Worm (Caenorhabditis elegans) whole organism, mixed stage, embryonic: Measurements from ENCODE around the gene T18D3.1.

Source experiments
- M03D4.4 ChIP-seq: sonication (generic microtip); optimal IDR thresholded peaks from 2 replicates; lab custom pipeline; 2017; ENCODE audit warnings: mild to moderate bottlenecking, missing genetic modification characterization, missing compliant biosample characterization
- bed-3 ChIP-seq: fragments of 200-800 bp; sonication (Bioruptor generic); optimal IDR thresholded peaks from 3 replicates; lab custom pipeline; 2018; ENCODE audit warnings: mild to moderate bottlenecking, missing genetic modification characterization, moderate library complexity, missing compliant biosample characterization
- blmp-1 ChIP-seq: fragments of 150-350 bp; optimal IDR thresholded peaks from 2 replicates; lab custom pipeline; 2014; ENCODE audit warnings: missing biosample characterization, missing genetic modification characterization
- ceh-39 ChIP-seq: fragments of 150-350 bp; optimal IDR thresholded peaks from 2 replicates; lab custom pipeline; 2014; ENCODE audit warnings: missing biosample characterization, missing genetic modification characterization
- ceh-43 ChIP-seq: fragments of 200-800 bp; sonication (Bioruptor generic); optimal IDR thresholded peaks from 2 replicates; lab custom pipeline; 2018; ENCODE audit warnings: mild to moderate bottlenecking, missing genetic modification characterization, moderate library complexity, missing compliant biosample characterization
- ceh-83 ChIP-seq: fragments of 200-800 bp; sonication (Bioruptor generic); optimal IDR thresholded peaks from 2 replicates; lab custom pipeline; 2018; ENCODE audit warnings: mild to moderate bottlenecking, missing genetic modification characterization, missing compliant biosample characterization
- ces-1 ChIP-seq: fragments of 150-350 bp; optimal IDR thresholded peaks from 2 replicates; lab custom pipeline; 2014; ENCODE audit warnings: missing biosample characterization, missing genetic modification reagents, missing genetic modification characterization
- cnd-1 ChIP-seq: fragments of 200-800 bp; sonication (Bioruptor generic); optimal IDR thresholded peaks from 2 replicates; lab custom pipeline; 2018; ENCODE audit warnings: mild to moderate bottlenecking, missing genetic modification characterization, missing compliant biosample characterization
- drap-1 ChIP-seq: fragments of 200-800 bp; sonication (Bioruptor generic); optimal IDR thresholded peaks from 3 replicates; lab custom pipeline; 2018; ENCODE audit warnings: mild to moderate bottlenecking, missing genetic modification characterization, missing compliant biosample characterization
- elt-1 ChIP-seq: sonication (generic microtip); optimal IDR thresholded peaks from 2 replicates; lab custom pipeline; 2017; ENCODE audit warnings: missing genetic modification characterization, mild to moderate bottlenecking, missing compliant biosample characterization, antibody characterized with exemption, moderate library complexity, borderline replicate concordance; ENCODE audit not compliant: insufficient read depth
- elt-3 ChIP-seq: fragments of 150-350 bp; optimal IDR thresholded peaks from 2 replicates; lab custom pipeline; 2014; ENCODE audit warnings: missing biosample characterization, missing genetic modification characterization
- flh-1 ChIP-seq: fragments of 200-800 bp; sonication (Bioruptor generic); optimal IDR thresholded peaks from 2 replicates; lab custom pipeline; 2018; ENCODE audit warnings: mild to moderate bottlenecking, missing genetic modification characterization, moderate library complexity, missing compliant biosample characterization
- ham-2 ChIP-seq: fragments of 200-800 bp; sonication (Bioruptor generic); optimal IDR thresholded peaks from 2 replicates; lab custom pipeline; 2018; ENCODE audit warnings: mild to moderate bottlenecking, missing genetic modification characterization, missing compliant biosample characterization
- lin-13 ChIP-seq: fragments of 150-350 bp; optimal IDR thresholded peaks from 2 replicates; lab custom pipeline; 2014; ENCODE audit warnings: missing biosample characterization, missing genetic modification characterization
- lin-32 ChIP-seq: fragments of 200-800 bp; sonication (Bioruptor generic); optimal IDR thresholded peaks from 2 replicates; lab custom pipeline; 2018; ENCODE audit warnings: mild to moderate bottlenecking, missing genetic modification characterization, missing compliant biosample characterization
- lsy-2 ChIP-seq: fragments of 150-350 bp; optimal IDR thresholded peaks from 2 replicates; lab custom pipeline; 2014; ENCODE audit warnings: missing biosample characterization, missing genetic modification characterization
- mab-5 ChIP-seq: fragments of 150-350 bp; optimal IDR thresholded peaks from 2 replicates; lab custom pipeline; 2014; ENCODE audit warnings: missing biosample characterization, missing genetic modification characterization
- mls-2 ChIP-seq: sonication (generic microtip); optimal IDR thresholded peaks from 2 replicates; lab custom pipeline; 2016; ENCODE audit warnings: mild to moderate bottlenecking, missing genetic modification characterization, moderate library complexity, missing compliant biosample characterization
- nhr-12 ChIP-seq: fragments of 150-350 bp; optimal IDR thresholded peaks from 2 replicates; lab custom pipeline; 2014; ENCODE audit warnings: missing biosample characterization, missing genetic modification characterization
- nhr-2 ChIP-seq: fragments of 150-350 bp; optimal IDR thresholded peaks from 2 replicates; lab custom pipeline; 2014; ENCODE audit warnings: missing biosample characterization, missing genetic modification characterization
- nhr-237 ChIP-seq: fragments of 150-350 bp; optimal IDR thresholded peaks from 2 replicates; lab custom pipeline; 2014; ENCODE audit warnings: missing biosample characterization, missing genetic modification characterization
- nhr-28 ChIP-seq: fragments of 150-350 bp; optimal IDR thresholded peaks from 2 replicates; lab custom pipeline; 2014; ENCODE audit warnings: missing biosample characterization, missing genetic modification characterization
- nhr-76 ChIP-seq: sonication (generic microtip); optimal IDR thresholded peaks from 2 replicates; lab custom pipeline; 2017; ENCODE audit warnings: missing biosample characterization, missing genetic modification characterization
- pha-4 ChIP-seq: fragments of 150-350 bp; optimal IDR thresholded peaks from 2 replicates; lab custom pipeline; 2018; ENCODE audit warnings: missing biosample characterization, missing genetic modification reagents, missing genetic modification characterization
- sem-2 ChIP-seq: fragments of 200-800 bp; sonication (Bioruptor generic); optimal IDR thresholded peaks from 2 replicates; lab custom pipeline; 2018; ENCODE audit warnings: mild to moderate bottlenecking, missing genetic modification characterization, missing compliant biosample characterization
- sptf-1 ChIP-seq: sonication (generic microtip); optimal IDR thresholded peaks from 2 replicates; lab custom pipeline; 2017; ENCODE audit warnings: mild to moderate bottlenecking, missing genetic modification characterization, moderate library complexity, missing compliant biosample characterization
- tbx-8 ChIP-seq: fragments of 200-800 bp; sonication (Bioruptor generic); optimal IDR thresholded peaks from 2 replicates; lab custom pipeline; 2018; ENCODE audit warnings: mild to moderate bottlenecking, missing genetic modification characterization, moderate library complexity, missing compliant biosample characterization
- unc-120 ChIP-seq: sonication (generic microtip); optimal IDR thresholded peaks from 2 replicates; lab custom pipeline; 2017; ENCODE audit warnings: missing genetic modification characterization, missing compliant biosample characterization; ENCODE audit not compliant: poor library complexity, severe bottlenecking
- unc-39 ChIP-seq: fragments of 150-350 bp; optimal IDR thresholded peaks from 2 replicates; lab custom pipeline; 2014; ENCODE audit warnings: missing biosample characterization, missing genetic modification characterization
- unc-62 ChIP-seq: fragments of 150-350 bp; optimal IDR thresholded peaks from 2 replicates; lab custom pipeline; 2014; ENCODE audit warnings: missing biosample characterization, missing genetic modification reagents, missing genetic modification characterization
- zip-8 ChIP-seq: fragments of 150-350 bp; optimal IDR thresholded peaks from 2 replicates; lab custom pipeline; 2014; ENCODE audit warnings: missing biosample characterization, missing genetic modification characterization
- ztf-11 ChIP-seq: fragments of 150-350 bp; optimal IDR thresholded peaks from 2 replicates; lab custom pipeline; 2014; ENCODE audit warnings: missing biosample characterization, missing genetic modification characterization

T18D3.1 gene

DNA sequence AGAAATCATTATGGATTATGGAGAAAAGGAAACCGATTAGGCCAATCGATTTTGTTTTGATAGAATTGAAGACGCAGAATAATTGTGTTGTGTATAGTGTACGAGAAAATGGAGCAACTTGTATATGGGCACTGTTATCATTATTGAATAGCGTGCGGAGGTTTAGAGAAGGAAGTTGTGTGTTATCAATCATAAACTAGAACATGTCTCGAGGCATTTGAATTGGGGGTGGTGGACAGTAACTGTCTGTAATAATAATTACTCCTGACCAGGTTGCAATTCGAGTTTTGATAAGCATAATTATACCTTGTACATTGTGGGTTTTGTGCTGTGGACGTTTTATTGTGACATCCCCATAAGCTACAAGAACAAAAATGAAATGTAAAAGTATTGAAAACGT lies 12.2 kb downstream of the T18D3.1 start, which contains the start of gene cdf-2:
Gene cdf-2 (minus strand): TSS at position 149 of the 400 bp plus-strand sequence.
- TF ChIP-seq flh-1 (GFP tag; lab: Kevin White, UChicago) (no peak), ceh-83 (no peak), blmp-1 (tag; lab: Kevin White, UChicago) (no peak), unc-39 (tag; lab: Kevin White, UChicago) (no peak), ham-2 (GFP tag; lab: Kevin White, UChicago) (no peak), nhr-2 (no peak), tbx-8 (GFP tag; lab: Kevin White, UChicago) (no peak), ceh-43 (GFP tag; lab: Kevin White, UChicago) (no peak), mls-2 (tag; lab: Kevin White, UChicago) (no peak), lin-13 (tag; lab: Kevin White, UChicago) (no peak), ztf-11 (no peak), lin-32 (GFP tag; lab: Kevin White, UChicago) (no peak)

DNA sequence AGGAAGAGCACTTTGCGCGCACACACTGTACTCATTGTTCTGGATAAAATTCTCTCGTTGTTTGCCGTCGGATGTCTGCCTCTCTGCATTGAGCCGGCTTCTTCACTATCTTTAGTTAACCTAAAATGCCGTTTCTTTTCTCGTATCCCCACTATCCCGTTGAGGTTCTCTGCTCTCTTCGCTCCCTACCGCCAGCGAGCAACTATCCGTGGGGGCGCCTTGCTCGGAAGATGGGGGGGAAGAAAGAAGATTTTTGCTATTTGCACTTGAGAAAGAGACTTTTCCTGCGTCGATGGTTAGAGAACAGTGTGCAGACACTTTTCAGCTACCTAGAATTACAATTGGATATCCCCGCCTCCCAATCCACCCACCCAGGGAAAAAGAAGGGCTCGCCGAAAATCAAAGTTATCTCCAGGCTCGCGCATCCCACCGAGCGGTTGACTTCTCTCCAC lies 13.1 kb downstream of the T18D3.1 start, which contains the start of gene myo-2:
Gene myo-2 (plus strand): TSS at position 402 of the 452 bp plus-strand sequence.
- no peak for TF ChIP-seq ceh-83
- no peak for TF ChIP-seq nhr-76 (tag; lab: Kevin White, UChicago)
- TF ChIP-seq mab-5 (tag; lab: Kevin White, UChicago): no peak
- TF ChIP-seq sptf-1 (tag; lab: Kevin White, UChicago): no peak
- TF ChIP-seq pha-4 (tag; lab: Kevin White, UChicago): peak; percentile 17
- TF ChIP-seq drap-1 (GFP tag; lab: Kevin White, UChicago): no peak

DNA sequence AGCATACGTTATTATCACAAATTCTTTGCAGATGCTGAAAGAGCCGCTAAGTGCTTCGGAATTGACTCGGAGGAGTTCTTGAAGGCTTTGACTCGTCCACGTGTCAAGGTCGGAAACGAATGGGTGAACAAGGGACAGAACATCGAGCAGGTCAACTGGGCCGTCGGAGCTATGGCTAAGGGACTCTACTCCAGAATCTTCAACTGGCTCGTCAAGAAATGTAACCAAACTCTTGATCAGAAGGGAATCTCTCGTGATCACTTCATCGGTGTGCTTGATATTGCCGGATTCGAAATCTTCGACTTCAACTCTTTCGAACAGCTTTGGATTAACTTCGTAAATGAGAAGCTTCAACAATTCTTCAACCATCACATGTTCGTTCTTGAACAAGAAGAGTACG lies 15.3 kb downstream of the T18D3.1 start:
- no peak for TF ChIP-seq nhr-237 (tag; lab: Kevin White, UChicago)
- no peak for TF ChIP-seq M03D4.4
- TF ChIP-seq zip-8 (tag; lab: Kevin White, UChicago): no peak
- TF ChIP-seq sem-2 (GFP tag; lab: Kevin White, UChicago): no peak
- no peak for TF ChIP-seq nhr-12 (tag; lab: Kevin White, UChicago)
- no peak for TF ChIP-seq lsy-2
- no peak for TF ChIP-seq mab-5 (tag; lab: Kevin White, UChicago)
- no peak for TF ChIP-seq lin-13 (tag; lab: Kevin White, UChicago)
- no peak for TF ChIP-seq ces-1 (GFP tag; lab: Kevin White, UChicago)
- TF ChIP-seq bed-3: no peak
- no peak for TF ChIP-seq elt-3 (tag; lab: Kevin White, UChicago)
- TF ChIP-seq lin-32 (GFP tag; lab: Kevin White, UChicago): no peak
- TF ChIP-seq ham-2 (GFP tag; lab: Kevin White, UChicago): no peak
- no peak for TF ChIP-seq ceh-39
- TF ChIP-seq blmp-1 (tag; lab: Kevin White, UChicago): no peak
- TF ChIP-seq mls-2 (tag; lab: Kevin White, UChicago): no peak
- no peak for TF ChIP-seq tbx-8 (GFP tag; lab: Kevin White, UChicago)

DNA sequence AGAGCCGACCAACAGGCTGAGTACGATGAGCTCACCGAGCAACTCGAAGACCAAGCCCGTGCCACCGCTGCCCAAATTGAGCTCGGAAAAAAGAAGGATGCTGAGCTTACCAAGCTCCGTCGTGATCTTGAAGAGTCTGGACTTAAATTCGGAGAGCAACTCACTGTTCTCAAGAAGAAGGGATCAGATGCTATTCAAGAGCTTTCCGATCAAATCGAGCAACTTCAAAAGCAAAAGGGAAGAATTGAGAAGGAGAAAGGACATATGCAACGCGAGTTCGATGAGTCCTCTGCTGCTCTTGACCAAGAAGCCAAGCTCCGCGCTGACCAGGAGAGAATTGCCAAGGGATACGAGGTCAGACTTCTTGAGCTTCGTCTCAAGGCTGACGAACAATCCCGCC lies 17.7 kb downstream of the T18D3.1 start:
- TF ChIP-seq lsy-2: no peak
- TF ChIP-seq, all 35 proteins: peak for 0

DNA sequence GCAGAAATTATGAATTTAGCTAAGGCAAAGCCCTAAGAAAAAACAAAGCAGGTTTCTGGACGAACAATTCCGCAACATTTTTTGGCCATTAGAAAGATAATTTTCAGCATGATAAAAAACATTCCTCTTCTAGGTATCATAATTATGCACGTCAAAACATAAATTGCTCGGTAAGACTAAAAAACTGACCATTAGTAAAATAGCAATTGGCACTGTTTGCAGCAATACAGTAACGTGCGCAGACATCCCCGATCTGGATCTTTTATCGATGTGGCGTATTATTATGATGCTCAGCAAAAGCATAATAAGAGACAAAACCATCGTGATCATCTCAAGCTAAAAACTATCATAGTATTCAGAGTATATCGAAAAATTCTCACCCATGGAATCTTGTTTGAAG lies 21.9 kb downstream of the T18D3.1 start:
- no peak for TF ChIP-seq unc-120 (tag; lab: Kevin White, UChicago)
- no peak for TF ChIP-seq cnd-1 (tag; lab: Kevin White, UChicago)

DNA sequence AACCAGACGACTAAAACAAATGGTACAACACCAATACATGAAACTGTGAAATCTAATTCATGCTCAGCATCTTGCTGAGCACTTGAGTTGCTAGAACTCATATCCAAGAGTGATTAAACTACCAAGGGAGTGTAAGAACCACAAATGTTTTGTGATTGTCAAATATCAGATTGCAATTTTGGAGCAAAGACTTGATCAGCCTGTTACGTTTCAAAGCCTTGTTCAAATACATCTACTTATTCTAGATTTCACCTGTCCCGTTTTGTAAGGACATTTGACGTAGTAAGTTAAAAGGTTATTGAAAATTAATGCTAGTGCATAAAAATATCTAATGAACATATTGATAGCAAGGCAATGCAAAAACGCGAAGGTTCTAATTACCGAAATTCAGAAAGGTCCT lies 22.8 kb downstream of the T18D3.1 start, which contains the start of gene F45E6.1:
Gene F45E6.1 (minus strand): TSS at position 101 of the 400 bp plus-strand sequence.
- no peak for TF ChIP-seq lin-13 (tag; lab: Kevin White, UChicago)
- no peak for TF ChIP-seq nhr-76 (tag; lab: Kevin White, UChicago)
- no peak for TF ChIP-seq nhr-237 (tag; lab: Kevin White, UChicago)
- no peak for TF ChIP-seq ceh-39
- TF ChIP-seq unc-62 (GFP tag; lab: Kevin White, UChicago): no peak
- no peak for TF ChIP-seq blmp-1 (tag; lab: Kevin White, UChicago)
- TF ChIP-seq lsy-2: no peak
- TF ChIP-seq lin-32 (GFP tag; lab: Kevin White, UChicago): no peak
- no peak for TF ChIP-seq mab-5 (tag; lab: Kevin White, UChicago)
- no peak for TF ChIP-seq ztf-11
- TF ChIP-seq ham-2 (GFP tag; lab: Kevin White, UChicago): no peak
- no peak for TF ChIP-seq sptf-1 (tag; lab: Kevin White, UChicago)
- no peak for TF ChIP-seq nhr-28 (tag; lab: Kevin White, UChicago)
- TF ChIP-seq unc-39 (tag; lab: Kevin White, UChicago): no peak
- TF ChIP-seq elt-3 (tag; lab: Kevin White, UChicago): no peak
- no peak for TF ChIP-seq cnd-1 (tag; lab: Kevin White, UChicago)
- TF ChIP-seq flh-1 (GFP tag; lab: Kevin White, UChicago): no peak
- TF ChIP-seq tbx-8 (GFP tag; lab: Kevin White, UChicago): no peak
- no peak for TF ChIP-seq drap-1 (GFP tag; lab: Kevin White, UChicago)
- TF ChIP-seq elt-1 (tag; lab: Kevin White, UChicago): no peak
